Worm (Caenorhabditis elegans) whole organism, mixed stage, embryonic: Measurements from ENCODE around the gene Y2H9A.6.

Experiments
- M03D4.4 ChIP-seq: sonication (generic microtip); optimal IDR thresholded peaks from 2 replicates; lab custom pipeline; 2017; ENCODE audit warnings: mild to moderate bottlenecking, missing genetic modification characterization, missing compliant biosample characterization
- bed-3 ChIP-seq: fragments of 200-800 bp; sonication (Bioruptor generic); optimal IDR thresholded peaks from 3 replicates; lab custom pipeline; 2018; ENCODE audit warnings: mild to moderate bottlenecking, missing genetic modification characterization, moderate library complexity, missing compliant biosample characterization
- blmp-1 ChIP-seq: fragments of 150-350 bp; optimal IDR thresholded peaks from 2 replicates; lab custom pipeline; 2014; ENCODE audit warnings: missing biosample characterization, missing genetic modification characterization
- ceh-39 ChIP-seq: fragments of 150-350 bp; optimal IDR thresholded peaks from 2 replicates; lab custom pipeline; 2014; ENCODE audit warnings: missing biosample characterization, missing genetic modification characterization
- ceh-43 ChIP-seq: fragments of 200-800 bp; sonication (Bioruptor generic); optimal IDR thresholded peaks from 2 replicates; lab custom pipeline; 2018; ENCODE audit warnings: mild to moderate bottlenecking, missing genetic modification characterization, moderate library complexity, missing compliant biosample characterization
- ceh-83 ChIP-seq: fragments of 200-800 bp; sonication (Bioruptor generic); optimal IDR thresholded peaks from 2 replicates; lab custom pipeline; 2018; ENCODE audit warnings: mild to moderate bottlenecking, missing genetic modification characterization, missing compliant biosample characterization
- ces-1 ChIP-seq: fragments of 150-350 bp; optimal IDR thresholded peaks from 2 replicates; lab custom pipeline; 2014; ENCODE audit warnings: missing biosample characterization, missing genetic modification reagents, missing genetic modification characterization
- drap-1 ChIP-seq: fragments of 200-800 bp; sonication (Bioruptor generic); optimal IDR thresholded peaks from 3 replicates; lab custom pipeline; 2018; ENCODE audit warnings: mild to moderate bottlenecking, missing genetic modification characterization, missing compliant biosample characterization
- elt-1 ChIP-seq: sonication (generic microtip); optimal IDR thresholded peaks from 2 replicates; lab custom pipeline; 2017; ENCODE audit warnings: missing genetic modification characterization, mild to moderate bottlenecking, missing compliant biosample characterization, antibody characterized with exemption, moderate library complexity, borderline replicate concordance; ENCODE audit not compliant: insufficient read depth
- elt-3 ChIP-seq: fragments of 150-350 bp; optimal IDR thresholded peaks from 2 replicates; lab custom pipeline; 2014; ENCODE audit warnings: missing biosample characterization, missing genetic modification characterization
- flh-1 ChIP-seq: fragments of 200-800 bp; sonication (Bioruptor generic); optimal IDR thresholded peaks from 2 replicates; lab custom pipeline; 2018; ENCODE audit warnings: mild to moderate bottlenecking, missing genetic modification characterization, moderate library complexity, missing compliant biosample characterization
- ham-2 ChIP-seq: fragments of 200-800 bp; sonication (Bioruptor generic); optimal IDR thresholded peaks from 2 replicates; lab custom pipeline; 2018; ENCODE audit warnings: mild to moderate bottlenecking, missing genetic modification characterization, missing compliant biosample characterization
- hlh-1 ChIP-seq: fragments of 150-350 bp; optimal IDR thresholded peaks from 2 replicates; lab custom pipeline; 2014; ENCODE audit warnings: missing biosample characterization, missing genetic modification reagents, missing genetic modification characterization
- lin-32 ChIP-seq: fragments of 200-800 bp; sonication (Bioruptor generic); optimal IDR thresholded peaks from 2 replicates; lab custom pipeline; 2018; ENCODE audit warnings: mild to moderate bottlenecking, missing genetic modification characterization, missing compliant biosample characterization
- mab-5 ChIP-seq: fragments of 150-350 bp; optimal IDR thresholded peaks from 2 replicates; lab custom pipeline; 2014; ENCODE audit warnings: missing biosample characterization, missing genetic modification characterization
- mep-1 ChIP-seq: fragments of 150-350 bp; optimal IDR thresholded peaks from 2 replicates; lab custom pipeline; 2017; ENCODE audit warnings: missing biosample characterization, missing genetic modification reagents, missing genetic modification characterization, inconsistent platforms
- nhr-12 ChIP-seq: fragments of 150-350 bp; optimal IDR thresholded peaks from 2 replicates; lab custom pipeline; 2014; ENCODE audit warnings: missing biosample characterization, missing genetic modification characterization
- nhr-2 ChIP-seq: fragments of 150-350 bp; optimal IDR thresholded peaks from 2 replicates; lab custom pipeline; 2014; ENCODE audit warnings: missing biosample characterization, missing genetic modification characterization
- nhr-237 ChIP-seq: fragments of 150-350 bp; optimal IDR thresholded peaks from 2 replicates; lab custom pipeline; 2014; ENCODE audit warnings: missing biosample characterization, missing genetic modification characterization
- nhr-28 ChIP-seq: fragments of 150-350 bp; optimal IDR thresholded peaks from 2 replicates; lab custom pipeline; 2014; ENCODE audit warnings: missing biosample characterization, missing genetic modification characterization
- nhr-76 ChIP-seq: sonication (generic microtip); optimal IDR thresholded peaks from 2 replicates; lab custom pipeline; 2017; ENCODE audit warnings: missing biosample characterization, missing genetic modification characterization
- pha-4 ChIP-seq: fragments of 150-350 bp; optimal IDR thresholded peaks from 2 replicates; lab custom pipeline; 2018; ENCODE audit warnings: missing biosample characterization, missing genetic modification reagents, missing genetic modification characterization
- sem-2 ChIP-seq: fragments of 200-800 bp; sonication (Bioruptor generic); optimal IDR thresholded peaks from 2 replicates; lab custom pipeline; 2018; ENCODE audit warnings: mild to moderate bottlenecking, missing genetic modification characterization, missing compliant biosample characterization
- snpc-4 ChIP-seq: fragments of 150-350 bp; optimal IDR thresholded peaks from 2 replicates; lab custom pipeline; 2014; ENCODE audit warnings: missing biosample characterization, missing genetic modification characterization
- tbx-8 ChIP-seq: fragments of 200-800 bp; sonication (Bioruptor generic); optimal IDR thresholded peaks from 2 replicates; lab custom pipeline; 2018; ENCODE audit warnings: mild to moderate bottlenecking, missing genetic modification characterization, moderate library complexity, missing compliant biosample characterization
- unc-120 ChIP-seq: sonication (generic microtip); optimal IDR thresholded peaks from 2 replicates; lab custom pipeline; 2017; ENCODE audit warnings: missing genetic modification characterization, missing compliant biosample characterization; ENCODE audit not compliant: poor library complexity, severe bottlenecking
- unc-39 ChIP-seq: fragments of 150-350 bp; optimal IDR thresholded peaks from 2 replicates; lab custom pipeline; 2014; ENCODE audit warnings: missing biosample characterization, missing genetic modification characterization
- unc-62 ChIP-seq: fragments of 150-350 bp; optimal IDR thresholded peaks from 2 replicates; lab custom pipeline; 2014; ENCODE audit warnings: missing biosample characterization, missing genetic modification reagents, missing genetic modification characterization
- zip-8 ChIP-seq: fragments of 150-350 bp; optimal IDR thresholded peaks from 2 replicates; lab custom pipeline; 2014; ENCODE audit warnings: missing biosample characterization, missing genetic modification characterization
- ztf-11 ChIP-seq: fragments of 150-350 bp; optimal IDR thresholded peaks from 2 replicates; lab custom pipeline; 2014; ENCODE audit warnings: missing biosample characterization, missing genetic modification characterization

The Y2H9A.6 gene

ce11 chrV:13417513-13417912, 26.1 kb upstream of the Y2H9A.6 start, which contains the start of gene F53F1.6:
Gene F53F1.6 (minus strand): TSS chrV:13417613.
- TF ChIP-seq unc-39 (tag; lab: Kevin White, UChicago) = no peak
- no peak for TF ChIP-seq lin-32 (GFP tag; lab: Kevin White, UChicago)
- TF ChIP-seq elt-1 (tag; lab: Kevin White, UChicago) = no peak
- TF ChIP-seq ces-1 = no peak
- TF ChIP-seq nhr-76 (tag; lab: Kevin White, UChicago) = no peak
- no peak for TF ChIP-seq ceh-43 (GFP tag; lab: Kevin White, UChicago)
- no peak for TF ChIP-seq nhr-28 (tag; lab: Kevin White, UChicago)
- no peak for TF ChIP-seq ceh-39
- no peak for TF ChIP-seq pha-4 (tag; lab: Kevin White, UChicago)
- TF ChIP-seq ztf-11 (tag; lab: Kevin White, UChicago) = no peak
- no peak for TF ChIP-seq zip-8 (tag; lab: Kevin White, UChicago)
- no peak for TF ChIP-seq M03D4.4 (tag; lab: Kevin White, UChicago)
- no peak for TF ChIP-seq elt-3
- no peak for TF ChIP-seq ceh-83 (GFP tag; lab: Kevin White, UChicago)
- no peak for TF ChIP-seq nhr-12 (tag; lab: Kevin White, UChicago)
- TF ChIP-seq blmp-1 (tag; lab: Kevin White, UChicago) = no peak
- TF ChIP-seq ham-2 (GFP tag; lab: Kevin White, UChicago) = no peak
- no peak for TF ChIP-seq unc-62 (GFP tag; lab: Kevin White, UChicago)

ce11 chrV:13420640-13421039, 23.0 kb upstream of the Y2H9A.6 start, which contains the start of gene srv-8:
Gene srv-8 (minus strand): TSS chrV:13420740.
- no peak for TF ChIP-seq flh-1 (GFP tag; lab: Kevin White, UChicago)
- TF ChIP-seq ceh-83 (GFP tag; lab: Kevin White, UChicago) = no peak
- no peak for TF ChIP-seq elt-3
- no peak for TF ChIP-seq zip-8 (tag; lab: Kevin White, UChicago)
- TF ChIP-seq mab-5 = no peak
- TF ChIP-seq bed-3 (GFP tag; lab: Kevin White, UChicago) = no peak
- TF ChIP-seq unc-120 (tag; lab: Kevin White, UChicago) = no peak

ce11 chrV:13421697-13422096, 21.9 kb upstream of the Y2H9A.6 start:
- no peak for TF ChIP-seq nhr-237 (tag; lab: Kevin White, UChicago)
- TF ChIP-seq elt-1 (tag; lab: Kevin White, UChicago) = no peak
- no peak for TF ChIP-seq ces-1
- TF ChIP-seq ztf-11 (tag; lab: Kevin White, UChicago) = no peak
- TF ChIP-seq tbx-8 (GFP tag; lab: Kevin White, UChicago) = no peak
- TF ChIP-seq drap-1 = no peak
- TF ChIP-seq nhr-28 (tag; lab: Kevin White, UChicago) = no peak
- TF ChIP-seq nhr-76 (tag; lab: Kevin White, UChicago) = no peak
- no peak for TF ChIP-seq unc-120 (tag; lab: Kevin White, UChicago)
- no peak for TF ChIP-seq ceh-83 (GFP tag; lab: Kevin White, UChicago)
- no peak for TF ChIP-seq sem-2 (GFP tag; lab: Kevin White, UChicago)
- TF ChIP-seq ceh-39 = no peak
- TF ChIP-seq ham-2 (GFP tag; lab: Kevin White, UChicago) = no peak
- TF ChIP-seq bed-3 (GFP tag; lab: Kevin White, UChicago) = no peak
- TF ChIP-seq pha-4 (tag; lab: Kevin White, UChicago) = no peak
- no peak for TF ChIP-seq mab-5
- TF ChIP-seq hlh-1 (tag; lab: Kevin White, UChicago) = no peak

- TF ChIP-seq snpc-4 (tag; lab: Kevin White, UChicago) = no peak
- TF ChIP-seq, all 35 proteins: peak for 0
Observed at ce11 chrV:13423045-13423444, 20.6 kb upstream of the Y2H9A.6 start, which contains the start of gene srv-9. Gene srv-9 (minus strand): TSS chrV:13423145.

ce11 chrV:13423608-13424007, 20.0 kb upstream of the Y2H9A.6 start, which contains the start of gene srv-10:
Gene srv-10 (plus strand): TSS chrV:13423908.
- no peak for TF ChIP-seq unc-39 (tag; lab: Kevin White, UChicago)
- no peak for TF ChIP-seq nhr-28 (tag; lab: Kevin White, UChicago)
- no peak for TF ChIP-seq blmp-1 (tag; lab: Kevin White, UChicago)
- TF ChIP-seq hlh-1 (tag; lab: Kevin White, UChicago) = no peak
- TF ChIP-seq tbx-8 (GFP tag; lab: Kevin White, UChicago) = no peak
- no peak for TF ChIP-seq ceh-43 (GFP tag; lab: Kevin White, UChicago)
- TF ChIP-seq drap-1 = no peak
- TF ChIP-seq nhr-76 (tag; lab: Kevin White, UChicago) = no peak
- TF ChIP-seq flh-1 (GFP tag; lab: Kevin White, UChicago) = no peak
- no peak for TF ChIP-seq mep-1 (tag; lab: Kevin White, UChicago)
- no peak for TF ChIP-seq unc-62 (GFP tag; lab: Kevin White, UChicago)
- no peak for TF ChIP-seq unc-120 (tag; lab: Kevin White, UChicago)
- TF ChIP-seq mab-5 = no peak
- no peak for TF ChIP-seq ceh-83 (GFP tag; lab: Kevin White, UChicago)
- TF ChIP-seq M03D4.4 (tag; lab: Kevin White, UChicago) = no peak
- no peak for TF ChIP-seq nhr-2
- no peak for TF ChIP-seq elt-1 (tag; lab: Kevin White, UChicago)
- no peak for TF ChIP-seq ces-1
- TF ChIP-seq, all 35 proteins: peak for 0
